Fruit fly (Drosophila melanogaster): Measurements from ENCODE around the gene CG31871.

CG31871 gene

dm6 chr2L:10638371-10638770 is 23.5 kb upstream of the CG31871 start, which contains the start of gene CG7329:
Gene CG7329 (minus strand): TSS chr2L:10638471.
- no peak for TF ChIP-seq psq (GFP tag; optimal IDR thresholded peaks at IDR 0.05)
- no peak for TF ChIP-seq dsf (GFP tag; optimal IDR thresholded peaks at IDR 0.05; ENCODE audit: borderline replicate concordance)
- TF ChIP-seq brk (GFP tag; optimal IDR thresholded peaks at IDR 0.05), result no peak
- no peak for TF ChIP-seq Hr78 (GFP tag; optimal IDR thresholded peaks at IDR 0.05)
- TF ChIP-seq usp (GFP tag; optimal IDR thresholded peaks at IDR 0.05), result no peak
- no peak for TF ChIP-seq CG9705 (GFP tag; optimal IDR thresholded peaks at IDR 0.05)
- TF ChIP-seq dmrt93B (GFP tag; optimal IDR thresholded peaks at IDR 0.05), result no peak
- TF ChIP-seq fru (GFP tag; optimal IDR thresholded peaks at IDR 0.05), result no peak
- no peak for TF ChIP-seq Hr83 (GFP tag; optimal IDR thresholded peaks at IDR 0.05; ENCODE audit: poor library complexity, severe bottlenecking)

dm6 chr2L:10639631-10640030 is 22.2 kb upstream of the CG31871 start, which contains the start of gene CG31872:
Gene CG31872 (plus strand): TSS chr2L:10639931.
- TF ChIP-seq h (GFP tag; optimal IDR thresholded peaks at IDR 0.05) (no peak), fru (GFP tag; optimal IDR thresholded peaks at IDR 0.05) (no peak), GATAd (GFP tag; optimal IDR thresholded peaks at IDR 0.05) (no peak), CG9705 (GFP tag; optimal IDR thresholded peaks at IDR 0.05) (no peak), N (GFP tag; optimal IDR thresholded peaks at IDR 0.05) (no peak), CG32264 (GFP tag; optimal IDR thresholded peaks at IDR 0.05) (no peak), usp (GFP tag; optimal IDR thresholded peaks at IDR 0.05) (no peak), Sp1 (GFP tag; optimal IDR thresholded peaks at IDR 0.05) (no peak), ey (GFP tag; optimal IDR thresholded peaks at IDR 0.05) (no peak), Mio (GFP tag; optimal IDR thresholded peaks at IDR 0.05) (no peak), Jra (GFP tag; optimal IDR thresholded peaks at IDR 0.05) (no peak), Dfd (GFP tag; optimal IDR thresholded peaks at IDR 0.05) (no peak)

dm6 chr2L:10643671-10644070 is 18.2 kb upstream of the CG31871 start, which contains the start of gene CG18284:
Gene CG18284 (plus strand): TSS chr2L:10643971.
- TF ChIP-seq psq (GFP tag; optimal IDR thresholded peaks at IDR 0.05) (no peak), dmrt93B (GFP tag; optimal IDR thresholded peaks at IDR 0.05) (no peak)

- TF ChIP-seq Abd-B (GFP tag; optimal IDR thresholded peaks at IDR 0.05) (no peak), CrebA (GFP tag; optimal IDR thresholded peaks at IDR 0.05; ENCODE audit: borderline replicate concordance) (no peak), GATAd (GFP tag; optimal IDR thresholded peaks at IDR 0.05) (no peak), Myc (optimal IDR thresholded peaks at IDR 0.05) (no peak), Dfd (GFP tag; optimal IDR thresholded peaks at IDR 0.05) (no peak), Jra (GFP tag; optimal IDR thresholded peaks at IDR 0.05) (no peak), br (GFP tag; optimal IDR thresholded peaks at IDR 0.05) (no peak), Dif (GFP tag; optimal IDR thresholded peaks at IDR 0.05; ENCODE audit: partially characterized antibody) (no peak), dsf (GFP tag; optimal IDR thresholded peaks at IDR 0.05; ENCODE audit: borderline replicate concordance) (no peak), Vsx2 (GFP tag; optimal IDR thresholded peaks at IDR 0.05; ENCODE audit: partially characterized antibody) (no peak), sv (GFP tag; optimal IDR thresholded peaks at IDR 0.05) (no peak), tai (GFP tag; optimal IDR thresholded peaks at IDR 0.05) (no peak), dl (GFP tag; optimal IDR thresholded peaks at IDR 0.05; ENCODE audit: insufficient read depth in 1 of 2, partially characterized antibody in 2 of 2) (no peak), HLH106 (tag; optimal IDR thresholded peaks at IDR 0.05) (no peak), psq (GFP tag; optimal IDR thresholded peaks at IDR 0.05) (no peak), usp (GFP tag; optimal IDR thresholded peaks at IDR 0.05) (no peak), pan (optimal IDR thresholded peaks at IDR 0.05) (no peak)
Observed at dm6 chr2L:10646115-10646514, 15.8 kb upstream of the CG31871 start, which contains the start of gene CG17097. Gene CG17097 (plus strand): TSS chr2L:10646415.

dm6 chr2L:10646726-10647125 is 15.2 kb upstream of the CG31871 start:
- no peak for TF ChIP-seq CrebA (GFP tag; optimal IDR thresholded peaks at IDR 0.05; ENCODE audit: borderline replicate concordance)
- TF ChIP-seq lola (GFP tag; optimal IDR thresholded peaks at IDR 0.05), result no peak
- TF ChIP-seq Hr78 (GFP tag; optimal IDR thresholded peaks at IDR 0.05), result no peak
- TF ChIP-seq Dif (GFP tag; optimal IDR thresholded peaks at IDR 0.05; ENCODE audit: partially characterized antibody), result no peak
- no peak for TF ChIP-seq usp (GFP tag; optimal IDR thresholded peaks at IDR 0.05)
- TF ChIP-seq Sp1 (GFP tag; optimal IDR thresholded peaks at IDR 0.05), result no peak
- TF ChIP-seq dl (GFP tag; optimal IDR thresholded peaks at IDR 0.05; ENCODE audit: insufficient read depth in 1 of 2, partially characterized antibody in 2 of 2), result no peak
- TF ChIP-seq Hr83 (GFP tag; optimal IDR thresholded peaks at IDR 0.05; ENCODE audit: poor library complexity, severe bottlenecking), result no peak
- TF ChIP-seq sv (GFP tag; optimal IDR thresholded peaks at IDR 0.05), result no peak

Measured in whole organism, wandering third instar larva.